Fruit fly (Drosophila melanogaster) whole organism, pupa: ENCODE results near the gene ldbr.

Experiments
- CG12605 ChIP-seq: fragments of 200-800 bp; sonication (Bioruptor generic); IDR thresholded peaks from 2 replicates; pipeline ENCODE4 v1.3.6; 2022; ENCODE audit warnings: missing biosample characterization, missing genetic modification characterization
- CG13204 ChIP-seq: fragments of 200-800 bp; sonication (Bioruptor generic); optimal IDR thresholded peaks from 2 replicates; lab custom pipeline; 2018; ENCODE audit warnings: missing biosample characterization, mild to moderate bottlenecking, missing genetic modification characterization, moderate library complexity
- CG14655 ChIP-seq: fragments of 200-800 bp; sonication (Bioruptor generic); optimal IDR thresholded peaks from 3 replicates; lab custom pipeline; 2017; ENCODE audit warnings: mild to moderate bottlenecking, missing biosample characterization, missing genetic modification reagents, missing genetic modification characterization
- CG15710 ChIP-seq: fragments of 200-800 bp; sonication (Bioruptor generic); optimal IDR thresholded peaks from 2 replicates; lab custom pipeline; 2018; ENCODE audit warnings: missing biosample characterization, mild to moderate bottlenecking, missing genetic modification characterization, moderate library complexity
- CG17806 ChIP-seq: fragments of 200-800 bp; sonication (Bioruptor generic); optimal IDR thresholded peaks from 2 replicates; lab custom pipeline; 2018; ENCODE audit warnings: missing biosample characterization, mild to moderate bottlenecking, missing genetic modification characterization, moderate library complexity
- CG32121 ChIP-seq: fragments of 200-800 bp; sonication (Bioruptor generic); IDR thresholded peaks from 2 replicates; pipeline ENCODE4 v1.3.6; 2022; ENCODE audit warnings: missing biosample characterization, missing genetic modification characterization
- CG34367 ChIP-seq: fragments of 200-800 bp; sonication (Bioruptor generic); optimal IDR thresholded peaks from 2 replicates; lab custom pipeline; 2018; ENCODE audit warnings: missing biosample characterization, mild to moderate bottlenecking, missing genetic modification characterization
- CG8301 ChIP-seq: fragments of 200-800 bp; sonication (Bioruptor generic); optimal IDR thresholded peaks from 2 replicates; lab custom pipeline; 2018; ENCODE audit warnings: missing biosample characterization, mild to moderate bottlenecking, missing genetic modification characterization
- D1 ChIP-seq: fragments of 200-800 bp; sonication (Bioruptor generic); optimal IDR thresholded peaks from 2 replicates; lab custom pipeline; 2018; ENCODE audit warnings: missing biosample characterization, mild to moderate bottlenecking, missing genetic modification characterization, moderate library complexity
- EcR ChIP-seq: fragments of 200-800 bp; sonication (Bioruptor generic); optimal IDR thresholded peaks from 3 replicates; lab custom pipeline; 2019; ENCODE audit warnings: missing biosample characterization, missing genetic modification characterization, mild to moderate bottlenecking, moderate library complexity, missing genetic modification reagents
- Ets98B ChIP-seq: fragments of 200-800 bp; sonication (Bioruptor generic); IDR thresholded peaks from 2 replicates; pipeline ENCODE4 v1.3.6; 2022; ENCODE audit warnings: missing biosample characterization, missing genetic modification characterization
- fd96Ca ChIP-seq: fragments of 200-800 bp; sonication (Bioruptor generic); IDR thresholded peaks from 3 replicates; pipeline ENCODE4 v1.3.6; 2022; ENCODE audit warnings: missing biosample characterization, missing genetic modification characterization
- gl ChIP-seq: fragments of 200-800 bp; sonication (Bioruptor generic); optimal IDR thresholded peaks from 2 replicates; lab custom pipeline; 2018; ENCODE audit warnings: missing biosample characterization, mild to moderate bottlenecking, missing genetic modification characterization
- rn ChIP-seq: fragments of 200-800 bp; sonication (Bioruptor generic); IDR thresholded peaks from 2 replicates; pipeline ENCODE4 v1.3.6; 2022; ENCODE audit warnings: missing biosample characterization, missing genetic modification characterization

DNA sequence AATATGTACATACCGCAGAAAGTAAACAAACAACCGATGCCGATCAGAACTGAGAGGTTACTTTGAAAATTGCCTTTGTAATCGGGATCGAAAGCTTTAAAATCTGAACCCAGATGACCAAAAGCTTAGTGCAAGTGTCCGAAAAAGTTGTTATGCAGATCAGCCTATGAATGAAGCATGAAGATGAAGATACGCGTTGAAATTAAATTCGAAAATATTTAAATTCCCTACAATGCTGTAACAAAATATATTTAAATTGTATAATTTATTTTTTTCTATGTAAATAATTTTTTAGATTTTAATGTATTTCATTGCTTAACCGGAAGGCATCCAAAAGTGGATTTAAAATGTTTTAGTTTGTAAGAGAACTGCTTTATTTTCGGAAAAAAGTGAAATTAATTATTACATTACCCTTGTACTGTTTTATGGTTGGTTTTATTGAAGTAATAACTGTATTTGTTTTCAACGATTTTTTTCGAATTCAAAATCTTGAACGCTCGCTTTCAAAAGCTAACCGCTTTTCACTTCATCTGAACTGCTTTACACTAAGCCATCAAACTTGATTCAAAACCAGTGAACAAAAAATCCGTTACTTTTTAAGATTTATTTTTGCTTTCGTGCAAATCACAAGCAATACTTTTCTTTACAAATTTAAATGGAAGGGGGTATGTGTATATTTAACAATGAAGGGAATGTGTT is 38.2 kb downstream of the ldbr start, which contains the start of gene CG43886:
- TF ChIP-seq rn = no peak
- TF ChIP-seq gl = no peak
- TF ChIP-seq CG12605 = no peak
- TF ChIP-seq CG15710 (tag; lab: Kevin White, UChicago) = no peak
- no peak for TF ChIP-seq fd96Ca
- no peak for TF ChIP-seq EcR
- no peak for TF ChIP-seq CG14655 (GFP tag; lab: Kevin White, UChicago)
- TF ChIP-seq D1 (tag; lab: Kevin White, UChicago) = peak; percentile 14
- TF ChIP-seq CG34367 (tag; lab: Kevin White, UChicago) = no peak
- no peak for TF ChIP-seq CG13204
- no peak for TF ChIP-seq CG32121 (GFP tag; lab: Robert Waterston, UW)
- no peak for TF ChIP-seq CG8301 (tag; lab: Kevin White, UChicago)
- TF ChIP-seq CG17806 = no peak
- TF ChIP-seq Ets98B = no peak
